Worm (Caenorhabditis elegans) whole organism, L2 larva: Measurements from ENCODE around the gene ZK550.2.

Source experiments
- F13H6.1 ChIP-seq: sonication (generic microtip); optimal IDR thresholded peaks from 2 replicates; lab custom pipeline; 2016; ENCODE audit warnings: missing genetic modification characterization, missing compliant biosample characterization
- Y55F3AM.14 ChIP-seq: fragments of 200-800 bp; sonication (Bioruptor generic); optimal IDR thresholded peaks from 2 replicates; lab custom pipeline; 2018; ENCODE audit warnings: mild to moderate bottlenecking, missing genetic modification characterization, missing compliant biosample characterization
- ZK546.5 ChIP-seq: sonication (generic microtip); optimal IDR thresholded peaks from 2 replicates; lab custom pipeline; 2017; ENCODE audit warnings: missing biosample characterization, missing genetic modification characterization
- alr-1 ChIP-seq: fragments of 150-350 bp; optimal IDR thresholded peaks from 2 replicates; lab custom pipeline; 2014; ENCODE audit warnings: missing biosample characterization, missing genetic modification characterization
- aly-2 ChIP-seq: fragments of 150-350 bp; optimal IDR thresholded peaks from 2 replicates; lab custom pipeline; 2014; ENCODE audit warnings: missing biosample characterization, missing genetic modification characterization
- ama-1 ChIP-seq: fragments of 150-350 bp; optimal IDR thresholded peaks from 2 replicates; lab custom pipeline; 2018; ENCODE audit warnings: inconsistent platforms
- blmp-1 ChIP-seq: sonication (generic microtip); optimal IDR thresholded peaks from 2 replicates; lab custom pipeline; 2017; ENCODE audit warnings: missing genetic modification characterization, mild to moderate bottlenecking, missing compliant biosample characterization, antibody characterized with exemption, moderate library complexity; ENCODE audit not compliant: insufficient read depth
- ceh-82 ChIP-seq: fragments of 150-350 bp; optimal IDR thresholded peaks from 2 replicates; lab custom pipeline; 2014; ENCODE audit warnings: missing biosample characterization, missing genetic modification characterization
- crh-2 ChIP-seq: sonication (generic microtip); optimal IDR thresholded peaks from 2 replicates; lab custom pipeline; 2017; ENCODE audit warnings: missing biosample characterization, missing genetic modification characterization
- dmd-4 ChIP-seq: sonication (generic microtip); optimal IDR thresholded peaks from 2 replicates; lab custom pipeline; 2017; ENCODE audit warnings: missing biosample characterization, missing genetic modification characterization
- egl-27 ChIP-seq: sonication (generic microtip); optimal IDR thresholded peaks from 3 replicates; lab custom pipeline; 2017; ENCODE audit warnings: missing biosample characterization, missing genetic modification reagents, missing genetic modification characterization
- elt-1 ChIP-seq: fragments of 150-350 bp; optimal IDR thresholded peaks from 2 replicates; lab custom pipeline; 2014; ENCODE audit warnings: missing biosample characterization, missing genetic modification characterization
- elt-3 ChIP-seq: sonication (generic microtip); optimal IDR thresholded peaks from 2 replicates; lab custom pipeline; 2017; ENCODE audit warnings: missing biosample characterization, missing genetic modification characterization
- fos-1 ChIP-seq: fragments of 150-350 bp; optimal IDR thresholded peaks from 2 replicates; lab custom pipeline; 2014; ENCODE audit warnings: missing biosample characterization, missing genetic modification characterization
- gmeb-1 ChIP-seq: fragments of 150-350 bp; optimal IDR thresholded peaks from 2 replicates; lab custom pipeline; 2014; ENCODE audit warnings: missing biosample characterization, missing genetic modification characterization
- lin-39 ChIP-seq: fragments of 150-350 bp; optimal IDR thresholded peaks from 2 replicates; lab custom pipeline; 2014; ENCODE audit warnings: missing biosample characterization, missing genetic modification reagents, missing genetic modification characterization
- mab-5 ChIP-seq: fragments of 150-350 bp; optimal IDR thresholded peaks from 2 replicates; lab custom pipeline; 2014; ENCODE audit warnings: missing biosample characterization, missing genetic modification characterization
- mbf-1 ChIP-seq: sonication (generic microtip); optimal IDR thresholded peaks from 2 replicates; lab custom pipeline; 2017; ENCODE audit warnings: missing biosample characterization, missing genetic modification characterization
- mdl-1 ChIP-seq, 2 experiments: fragments of 150-350 bp in 1 of 2; sonication (generic microtip) in 1 of 2; optimal IDR thresholded peaks; 2 replicates each; lab custom pipeline; 2017; ENCODE audit warnings: missing biosample characterization in 2 of 2, missing genetic modification characterization in 2 of 2
- nhr-10 ChIP-seq: sonication (generic microtip); optimal IDR thresholded peaks from 2 replicates; lab custom pipeline; 2017; ENCODE audit warnings: missing biosample characterization, missing genetic modification characterization
- nhr-12 ChIP-seq: fragments of 150-350 bp; optimal IDR thresholded peaks from 2 replicates; lab custom pipeline; 2014; ENCODE audit warnings: missing biosample characterization, missing genetic modification characterization
- nhr-21 ChIP-seq: fragments of 150-350 bp; optimal IDR thresholded peaks from 2 replicates; lab custom pipeline; 2014; ENCODE audit warnings: missing biosample characterization, missing genetic modification characterization
- nhr-25 ChIP-seq: fragments of 150-350 bp; sonication (generic microtip); optimal IDR thresholded peaks from 3 replicates; lab custom pipeline; 2014; ENCODE audit warnings: missing biosample characterization, missing genetic modification characterization
- nhr-6 ChIP-seq: fragments of 150-350 bp; optimal IDR thresholded peaks from 2 replicates; lab custom pipeline; 2014; ENCODE audit warnings: missing biosample characterization, missing genetic modification characterization
- sem-4 ChIP-seq: fragments of 150-350 bp; optimal IDR thresholded peaks from 2 replicates; lab custom pipeline; 2014; ENCODE audit warnings: missing biosample characterization, missing genetic modification reagents, missing genetic modification characterization
- skn-1 ChIP-seq: sonication (generic microtip); optimal IDR thresholded peaks from 2 replicates; lab custom pipeline; 2017; ENCODE audit warnings: missing biosample characterization, missing genetic modification characterization
- sma-3 ChIP-seq: sonication (generic microtip); optimal IDR thresholded peaks from 2 replicates; lab custom pipeline; 2016; ENCODE audit warnings: missing genetic modification reagents, missing genetic modification characterization, missing compliant biosample characterization
- sma-9 ChIP-seq, 2 experiments: fragments of 150-350 bp in 1 of 2; sonication (generic microtip) in 1 of 2; optimal IDR thresholded peaks; 2 replicates each; lab custom pipeline; 2014 to 2016; ENCODE audit warnings: missing genetic modification characterization in 2 of 2, mild to moderate bottlenecking in 1 of 2, missing biosample characterization in 1 of 2, missing compliant biosample characterization in 1 of 2, missing genetic modification reagents in 1 of 2, moderate library complexity in 1 of 2
- snpc-4 ChIP-seq: fragments of 150-350 bp; optimal IDR thresholded peaks from 2 replicates; lab custom pipeline; 2014; ENCODE audit warnings: missing biosample characterization, missing genetic modification characterization
- unc-39 ChIP-seq: fragments of 150-350 bp; optimal IDR thresholded peaks from 2 replicates; lab custom pipeline; 2014; ENCODE audit warnings: missing biosample characterization, missing genetic modification characterization
- unc-55 ChIP-seq: fragments of 150-350 bp; sonication (generic microtip); optimal IDR thresholded peaks from 3 replicates; lab custom pipeline; 2014; ENCODE audit warnings: missing biosample characterization, missing genetic modification reagents, missing genetic modification characterization
- unc-62 ChIP-seq: fragments of 150-350 bp; optimal IDR thresholded peaks from 2 replicates; lab custom pipeline; 2014; ENCODE audit warnings: missing biosample characterization, missing genetic modification reagents, missing genetic modification characterization
- zag-1 ChIP-seq: fragments of 150-350 bp; optimal IDR thresholded peaks from 2 replicates; lab custom pipeline; 2014; ENCODE audit warnings: missing biosample characterization, missing genetic modification characterization
- ztf-1 ChIP-seq: fragments of 200-800 bp; sonication (Bioruptor generic); conservative IDR thresholded peaks from 2 replicates; pipeline ENCODE4 v1.3.6; 2022; ENCODE audit warnings: missing genetic modification characterization, missing compliant biosample characterization
- ztf-11 ChIP-seq: sonication (generic microtip); optimal IDR thresholded peaks from 2 replicates; lab custom pipeline; 2017; ENCODE audit warnings: missing biosample characterization, missing genetic modification characterization

Gene ZK550.2

DNA sequence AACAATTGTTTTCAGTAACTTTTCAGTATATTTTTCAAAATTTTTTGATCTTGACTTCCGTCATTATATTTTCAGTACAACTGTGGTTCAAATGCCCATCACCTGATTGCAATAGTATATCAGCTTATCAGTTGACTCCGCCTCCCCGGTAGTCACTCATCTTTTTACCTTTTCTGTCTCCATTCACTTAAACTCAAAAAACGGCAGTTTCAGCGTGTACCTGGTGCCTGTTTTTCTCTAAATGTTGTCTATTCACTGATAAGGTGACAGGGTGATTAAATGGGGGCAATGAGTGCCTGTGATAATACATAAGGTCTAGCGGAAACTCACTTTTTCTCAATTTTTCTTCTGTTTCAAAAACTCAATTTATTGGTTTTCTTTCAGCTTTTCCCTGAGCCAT lies at the start of gene ZK550.2:
Gene ZK550.2, plus strand, starts transcription at position 385 of the 400 bp plus-strand sequence.
- TF ChIP-seq alr-1 (tag; lab: Kevin White, UChicago) = no peak
- peak; percentile 26 for TF ChIP-seq sma-3 (GFP tag; lab: Kevin White, UChicago)
- TF ChIP-seq nhr-25 (tag; lab: Kevin White, UChicago) = no peak
- TF ChIP-seq gmeb-1 (tag; lab: Kevin White, UChicago) = peak; percentile 58
- TF ChIP-seq sma-9 (GFP tag; optimal IDR thresholded peaks at IDR 0.05; lab: Kevin White, UChicago) = peak; percentile 91
- no peak for TF ChIP-seq sma-9 (tag; optimal IDR thresholded peaks at IDR 0.05; lab: Kevin White, UChicago)
- TF ChIP-seq F13H6.1 (tag; lab: Kevin White, UChicago) = peak; percentile 72
- TF ChIP-seq fos-1 (tag; lab: Kevin White, UChicago) = peak; percentile 97
- TF ChIP-seq nhr-12 (tag; lab: Kevin White, UChicago) = no peak
- TF ChIP-seq crh-2 (tag; lab: Kevin White, UChicago) = peak; percentile 68

DNA sequence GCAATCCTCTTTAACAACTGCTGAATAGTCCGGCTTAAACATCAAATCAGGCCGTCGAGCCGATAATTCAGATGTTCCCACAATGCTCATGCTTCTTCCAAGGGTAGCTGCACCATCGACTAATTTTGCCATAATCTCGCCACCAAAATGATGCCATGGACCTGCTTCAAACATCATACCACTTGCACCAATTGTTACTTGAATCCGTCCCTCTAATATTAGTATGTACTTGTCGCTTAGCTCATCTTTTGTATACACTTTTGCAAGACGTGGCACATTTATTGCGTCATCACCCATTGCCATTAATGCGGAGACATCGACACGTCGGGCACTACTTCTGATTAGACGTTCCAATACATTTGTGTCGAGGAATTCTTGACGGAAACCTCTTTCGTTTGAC lies 45.7 kb upstream of the ZK550.2 start:
- TF ChIP-seq unc-39 (tag; lab: Kevin White, UChicago) (no peak), egl-27 (tag; lab: Kevin White, UChicago) (no peak), F13H6.1 (tag; lab: Kevin White, UChicago) (no peak), mab-5 (tag; lab: Kevin White, UChicago) (no peak), sma-9 (GFP tag; optimal IDR thresholded peaks at IDR 0.05; lab: Kevin White, UChicago) (no peak), sma-9 (tag; optimal IDR thresholded peaks at IDR 0.05; lab: Kevin White, UChicago) (no peak), ztf-1 (no peak), gmeb-1 (tag; lab: Kevin White, UChicago) (no peak), unc-55 (GFP tag; lab: Kevin White, UChicago) (no peak), nhr-6 (no peak), ceh-82 (tag; lab: Kevin White, UChicago) (no peak), ztf-11 (tag; lab: Kevin White, UChicago) (no peak), fos-1 (tag; lab: Kevin White, UChicago) (no peak), nhr-12 (tag; lab: Kevin White, UChicago) (no peak), ama-1 (lab: Kevin White, UChicago) (no peak), snpc-4 (no peak), mdl-1 (tag; optimal IDR thresholded peaks at IDR 0.05; lab: Kevin White, UChicago) (no peak), sem-4 (tag; lab: Kevin White, UChicago) (no peak), blmp-1 (tag; lab: Kevin White, UChicago) (no peak), elt-3 (tag; lab: Kevin White, UChicago) (no peak), elt-1 (tag; lab: Kevin White, UChicago) (no peak)

DNA sequence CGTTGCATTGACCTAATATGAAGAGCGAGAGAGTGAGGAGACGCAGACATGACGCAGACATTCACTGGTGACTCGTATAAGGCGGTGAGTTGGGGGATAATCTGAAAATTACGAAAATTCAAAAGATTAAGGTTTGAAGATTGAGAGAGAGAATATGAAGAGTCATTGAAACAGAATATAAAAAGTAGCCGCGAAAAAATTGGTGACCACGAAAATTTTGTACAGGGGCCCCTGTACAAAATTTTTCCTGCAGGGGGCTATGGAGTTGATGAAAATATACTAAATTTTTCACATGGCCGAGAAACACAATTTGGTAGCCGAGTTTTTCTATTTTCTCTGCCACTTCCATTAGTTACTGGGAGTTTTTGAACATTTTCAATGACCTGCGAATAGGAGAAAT lies 38.6 kb upstream of the ZK550.2 start, which contains the start of gene cnnm-1:
Gene cnnm-1, minus strand, starts transcription at position 101 of the 400 bp plus-strand sequence.
- TF ChIP-seq Y55F3AM.14 = no peak
- TF ChIP-seq skn-1 (tag; lab: Kevin White, UChicago) = no peak
- TF ChIP-seq mab-5 (tag; lab: Kevin White, UChicago) = no peak
- no peak for TF ChIP-seq mbf-1 (tag; lab: Kevin White, UChicago)
- TF ChIP-seq gmeb-1 (tag; lab: Kevin White, UChicago) = no peak
- no peak for TF ChIP-seq blmp-1 (tag; lab: Kevin White, UChicago)
- no peak for TF ChIP-seq nhr-10
- no peak for TF ChIP-seq dmd-4 (tag; lab: Kevin White, UChicago)
- TF ChIP-seq aly-2 (tag; lab: Kevin White, UChicago) = no peak
- TF ChIP-seq lin-39 = no peak
- no peak for TF ChIP-seq nhr-6
- TF ChIP-seq zag-1 (tag; lab: Kevin White, UChicago) = no peak
- no peak for TF ChIP-seq ama-1 (lab: Kevin White, UChicago)
- TF ChIP-seq ZK546.5 (tag; lab: Kevin White, UChicago) = no peak
- no peak for TF ChIP-seq unc-62 (GFP tag; lab: Kevin White, UChicago)

DNA sequence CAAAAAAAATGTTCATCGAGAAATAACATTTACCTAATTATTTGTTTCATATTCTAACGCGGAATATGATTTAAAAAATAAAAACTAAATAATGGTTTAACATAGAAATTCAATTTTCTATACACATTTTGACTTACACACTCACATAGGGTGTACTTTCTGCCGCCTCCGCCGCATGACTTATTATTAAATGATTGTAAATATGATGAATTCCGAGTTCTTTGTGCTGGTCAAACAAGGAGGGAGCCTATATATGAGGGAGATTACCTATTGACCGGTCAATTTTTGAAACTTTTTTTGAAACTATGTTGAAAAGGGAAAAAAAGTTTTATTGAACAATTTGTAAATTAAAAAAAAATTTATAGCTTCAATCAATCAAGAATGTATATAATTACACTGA lies 37.5 kb upstream of the ZK550.2 start:
- TF ChIP-seq egl-27 (tag; lab: Kevin White, UChicago) (no peak), snpc-4 (no peak), nhr-21 (tag; lab: Kevin White, UChicago) (no peak), aly-2 (tag; lab: Kevin White, UChicago) (no peak), ztf-11 (tag; lab: Kevin White, UChicago) (no peak)
